Worm (Caenorhabditis elegans): Measurements from ENCODE around the gene dop-1.
A peak's percentile ranks its signal among the peaks of the same experiment; 100 is the strongest.

Gene dop-1

ce11 chrX:4413206-4413605 lies 5.4 kb downstream of the dop-1 start:
- TF ChIP-seq blmp-1 (tag; optimal IDR thresholded peaks at IDR 0.05) (no peak), jun-1 (tag; optimal IDR thresholded peaks at IDR 0.05) (no peak), dsc-1 (tag; optimal IDR thresholded peaks at IDR 0.05) (no peak), hlh-17 (GFP tag; optimal IDR thresholded peaks at IDR 0.05; ENCODE audit: borderline replicate concordance) (no peak), efl-1 (optimal IDR thresholded peaks at IDR 0.05) (no peak), efl-1 (GFP tag; optimal IDR thresholded peaks at IDR 0.05 in 1 of 2) (no peak), dpl-1 (GFP tag; optimal IDR thresholded peaks at IDR 0.05) (no peak)

DNA sequence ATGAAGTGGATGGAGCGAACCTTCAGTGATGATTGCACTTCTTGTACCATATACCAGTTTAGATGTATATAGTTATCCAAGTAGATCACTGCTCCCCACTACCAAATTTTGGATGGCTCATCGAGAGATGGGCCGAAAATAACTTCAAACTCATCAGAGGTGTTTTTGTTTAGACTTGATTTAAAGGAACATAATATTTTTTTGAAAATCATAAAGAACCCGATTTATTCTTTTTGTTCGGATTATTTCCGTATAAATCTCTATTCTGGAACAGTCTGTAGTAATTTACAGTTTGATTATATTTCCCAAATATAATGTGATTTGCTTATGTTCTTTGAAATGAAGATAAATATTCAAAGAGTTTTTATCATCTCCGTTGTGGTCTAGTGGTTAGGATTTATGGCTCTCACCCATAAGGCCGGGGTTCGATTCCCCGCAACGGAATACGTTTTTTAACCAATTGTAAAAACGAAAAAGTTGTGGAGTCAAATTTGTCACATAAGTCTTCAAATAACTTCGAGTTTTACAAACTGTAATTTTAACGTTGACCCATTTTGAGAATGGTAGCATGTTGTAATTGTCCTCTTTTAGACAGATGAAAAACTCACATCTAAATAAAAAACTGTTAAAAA lies 8.3 kb downstream of the dop-1 start:
- no peak for TF ChIP-seq pqm-1 (tag; optimal IDR thresholded peaks at IDR 0.05)

DNA sequence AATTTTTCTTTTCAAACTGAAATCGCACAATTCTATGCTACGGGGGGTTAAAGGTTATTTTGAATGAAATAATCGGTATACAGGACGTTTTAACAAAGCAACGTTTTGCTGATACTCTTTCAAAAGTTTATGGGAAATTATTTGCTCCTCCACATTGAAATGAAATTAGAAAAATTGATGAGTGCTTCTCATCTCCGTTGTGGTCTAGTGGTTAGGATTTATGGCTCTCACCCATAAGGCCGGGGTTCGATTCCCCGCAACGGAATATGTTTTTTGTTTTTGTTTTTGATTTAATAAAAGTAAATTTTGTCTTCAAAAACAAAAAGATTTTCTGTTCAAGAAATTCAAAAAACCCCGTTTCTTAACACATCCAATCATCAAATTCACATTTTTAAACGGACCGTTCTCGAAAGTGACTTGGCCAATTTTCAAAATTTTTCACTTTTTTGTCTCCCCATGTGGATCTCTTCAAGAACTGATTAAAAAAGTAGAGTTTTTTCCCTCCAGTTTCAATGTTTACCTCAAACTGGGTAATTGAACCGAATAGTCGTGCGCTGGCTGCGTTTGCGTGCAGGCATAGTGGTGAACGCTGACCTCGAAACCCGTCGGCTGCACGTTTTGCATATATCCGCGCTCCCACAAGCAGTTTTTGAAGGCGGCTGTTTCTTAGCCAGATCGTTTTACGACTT lies 8.9 kb downstream of the dop-1 start:
- no peak for TF ChIP-seq lin-15B (tag; optimal IDR thresholded peaks at IDR 0.05)
- no peak for TF ChIP-seq lin-39 (tag; optimal IDR thresholded peaks at IDR 0.05)
- TF ChIP-seq aha-1 (tag; optimal IDR thresholded peaks at IDR 0.05): no peak
- no peak for TF ChIP-seq rnt-1 (tag; optimal IDR thresholded peaks at IDR 0.05)
- TF ChIP-seq unc-98 (GFP tag; IDR thresholded peaks at IDR 0.05): no peak
- no peak for TF ChIP-seq nhr-28 (tag; optimal IDR thresholded peaks at IDR 0.05)
- TF ChIP-seq mdl-1 (tag; optimal IDR thresholded peaks at IDR 0.05): no peak
- TF ChIP-seq ceh-63 (GFP tag; optimal IDR thresholded peaks at IDR 0.05): no peak
- no peak for TF ChIP-seq fkh-10 (GFP tag; optimal IDR thresholded peaks at IDR 0.05)
- TF ChIP-seq nhr-47 (tag; optimal IDR thresholded peaks at IDR 0.05): no peak
- no peak for TF ChIP-seq lin-14 (GFP tag; optimal IDR thresholded peaks at IDR 0.05)
- no peak for TF ChIP-seq C16A3.4 (tag; optimal IDR thresholded peaks at IDR 0.05)
- no peak for TF ChIP-seq C34B4.2 (tag; optimal IDR thresholded peaks at IDR 0.05)
- no peak for TF ChIP-seq mab-9 (GFP tag; IDR thresholded peaks at IDR 0.05)

DNA sequence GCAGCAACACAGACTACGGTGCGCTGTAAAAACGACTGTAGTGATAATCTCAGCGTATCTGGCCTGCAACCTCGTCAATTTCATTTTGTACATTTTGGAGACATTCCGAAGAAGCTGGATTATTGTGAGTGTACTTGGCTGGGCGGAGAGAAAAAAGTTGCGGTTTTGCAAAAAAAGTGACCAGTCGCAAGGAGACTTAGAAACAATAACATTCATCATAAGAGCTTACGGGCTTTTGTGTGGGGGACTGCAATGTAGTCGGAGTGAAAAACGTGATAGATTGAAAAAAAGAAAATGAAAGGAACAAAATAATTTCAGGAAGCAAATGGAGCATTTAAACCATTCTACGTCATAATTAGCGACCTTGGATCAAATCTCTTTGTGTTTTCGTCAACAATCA lies 10.2 kb downstream of the dop-1 start:
- no peak for TF ChIP-seq elt-3 (tag; optimal IDR thresholded peaks at IDR 0.05)
- no peak for TF ChIP-seq mef-2 (tag; optimal IDR thresholded peaks at IDR 0.05)
- TF ChIP-seq ama-1 (optimal IDR thresholded peaks at IDR 0.05): no peak
- TF ChIP-seq ceh-8 (GFP tag; optimal IDR thresholded peaks at IDR 0.05): no peak

DNA sequence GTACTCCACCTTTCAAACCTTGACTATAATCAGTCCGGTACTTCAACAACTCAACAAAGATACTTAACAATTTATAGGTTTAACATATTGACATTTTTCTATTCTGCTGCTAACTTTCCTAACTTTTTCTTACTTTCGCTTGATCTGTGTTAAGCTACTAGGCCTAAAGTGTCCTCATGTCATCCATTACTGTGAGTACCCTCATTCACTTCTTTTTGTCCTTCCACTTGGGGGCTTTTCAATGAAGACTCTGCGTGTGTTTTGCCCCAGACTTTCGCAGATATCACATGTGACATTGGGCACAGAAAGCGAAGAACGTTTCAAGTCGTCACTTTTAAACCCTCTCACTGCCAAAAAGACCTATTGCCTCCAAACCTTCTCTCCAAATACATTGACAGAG lies 13.9 kb downstream of the dop-1 start:
- TF ChIP-seq tbx-2 (tag; optimal IDR thresholded peaks at IDR 0.05) (no peak), irx-1 (tag; optimal IDR thresholded peaks at IDR 0.05) (no peak), zip-4 (GFP tag; optimal IDR thresholded peaks at IDR 0.05) (no peak), jun-1 (tag; optimal IDR thresholded peaks at IDR 0.05) (no peak), unc-86 (tag; optimal IDR thresholded peaks at IDR 0.05) (no peak), efl-3 (GFP tag; optimal IDR thresholded peaks at IDR 0.05) (no peak), lin-14 (GFP tag; optimal IDR thresholded peaks at IDR 0.05) (peak; percentile 24), efl-1 (optimal IDR thresholded peaks at IDR 0.05) (no peak), efl-1 (GFP tag; optimal IDR thresholded peaks at IDR 0.05 in 1 of 2) (peak in 1 of 2 experiments; percentile 30), unc-30 (tag; optimal IDR thresholded peaks at IDR 0.05) (no peak)

DNA sequence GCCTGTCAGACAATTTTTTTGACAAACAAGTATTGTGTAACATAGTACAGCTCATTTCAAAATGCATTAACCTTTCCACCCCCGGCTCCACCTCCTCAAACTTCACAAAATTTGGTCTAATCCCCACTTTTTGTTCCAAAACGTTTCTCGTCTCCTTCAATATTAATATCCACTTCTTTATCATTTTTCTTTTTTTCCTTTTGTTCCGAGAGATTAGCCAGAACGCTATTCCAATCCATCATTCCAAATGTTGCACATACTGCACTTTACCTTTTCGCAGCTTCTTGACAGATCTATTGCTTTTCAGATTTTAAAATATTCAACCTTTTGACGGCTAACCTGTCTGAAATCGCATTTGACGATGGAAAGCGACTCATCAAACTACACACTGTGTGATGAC lies 15.8 kb downstream of the dop-1 start, which contains the start of gene D1079.1:
D1079.1 (plus strand) TSS at position 301 of the 400 bp plus-strand sequence.
- no peak for TF ChIP-seq ztf-11 (tag; optimal IDR thresholded peaks at IDR 0.05)
